Fruit fly (Drosophila melanogaster): ENCODE measurements around the gene S-Lap1.

Gene S-Lap1

dm6 chr3L:8667809-8668593 is 51.0 kb downstream of the S-Lap1 start (continued):
- TF ChIP-seq pan (optimal IDR thresholded peaks at IDR 0.05), result no peak
- peak in 1 of 2 experiments; percentile 37 for TF ChIP-seq pan (GFP tag; optimal IDR thresholded peaks at IDR 0.05 in 1 of 2, IDR thresholded peaks at IDR 0.05 in 1 of 2)
- no peak for TF ChIP-seq CG6765 (GFP tag; optimal IDR thresholded peaks at IDR 0.05)
- 0 out of 2 replicates have a peak, but pooled peaks have one; percentile 32 for TF ChIP-seq sob (GFP tag; IDR thresholded peaks at IDR 0.05)
- peak; percentile 3 for TF ChIP-seq Spps (tag; optimal IDR thresholded peaks at IDR 0.05)
- TF ChIP-seq CoRest (tag; optimal IDR thresholded peaks at IDR 0.05), result peak; percentile 48
- TF ChIP-seq CG10462 (GFP tag; optimal IDR thresholded peaks at IDR 0.05), result no peak
- no peak for TF ChIP-seq Atf3 (GFP tag; optimal IDR thresholded peaks at IDR 0.05)
- peak; percentile 31 for TF ChIP-seq CG2202 (tag; optimal IDR thresholded peaks at IDR 0.05)
- peak; percentile 72 for TF ChIP-seq Drgx (GFP tag; IDR thresholded peaks at IDR 0.05)
- no peak for TF ChIP-seq Gug (GFP tag; IDR thresholded peaks at IDR 0.05)
- TF ChIP-seq Kr (GFP tag; optimal IDR thresholded peaks at IDR 0.05), result no peak
- TF ChIP-seq CG14667 (GFP tag; IDR thresholded peaks at IDR 0.05), result no peak
- no peak for TF ChIP-seq pros (GFP tag; optimal IDR thresholded peaks at IDR 0.05)
- TF ChIP-seq Xrp1 (GFP tag; IDR thresholded peaks at IDR 0.05), result peak; percentile 75
- TF ChIP-seq CG30020 (tag; optimal IDR thresholded peaks at IDR 0.05), result no peak
- TF ChIP-seq Dbx (GFP tag; IDR thresholded peaks at IDR 0.05), result no peak
- TF ChIP-seq CG31441 (GFP tag; IDR thresholded peaks at IDR 0.05), result peak; percentile 78
- TF ChIP-seq CG10321 (GFP tag; IDR thresholded peaks at IDR 0.05), result no peak
- peak; percentile 52 for TF ChIP-seq CG14710 (tag; optimal IDR thresholded peaks at IDR 0.05)
- no peak for TF ChIP-seq Sry-β (GFP tag; optimal IDR thresholded peaks at IDR 0.05)
- peak; percentile 28 for TF ChIP-seq CG8924 (tag; optimal IDR thresholded peaks at IDR 0.05)
- no peak for TF ChIP-seq kay (GFP tag; optimal IDR thresholded peaks at IDR 0.05)
- no peak for TF ChIP-seq CG17912 (GFP tag; optimal IDR thresholded peaks at IDR 0.05)
- TF ChIP-seq CG1647 (GFP tag; optimal IDR thresholded peaks at IDR 0.05), result no peak
- no peak for TF ChIP-seq NC2α (GFP tag; optimal IDR thresholded peaks at IDR 0.05)
- peak; percentile 45 for TF ChIP-seq Ssrp (tag; optimal IDR thresholded peaks at IDR 0.05)
- TF ChIP-seq unpg (GFP tag; optimal IDR thresholded peaks at IDR 0.05), result peak; percentile 53
- TF ChIP-seq Poxn (GFP tag; IDR thresholded peaks at IDR 0.05), result no peak
- TF ChIP-seq Ada2b (GFP tag; IDR thresholded peaks at IDR 0.05), result no peak
- TF ChIP-seq psq (GFP tag; optimal IDR thresholded peaks at IDR 0.05), result no peak
- peak; percentile 36 for TF ChIP-seq CG8359 (GFP tag; optimal IDR thresholded peaks at IDR 0.05; ENCODE audit: borderline replicate concordance)
- peak; percentile 15 for TF ChIP-seq fd96Cb (tag; optimal IDR thresholded peaks at IDR 0.05)
- no peak for TF ChIP-seq gcm2 (GFP tag; optimal IDR thresholded peaks at IDR 0.05)
- no peak for TF ChIP-seq Rx (GFP tag; IDR thresholded peaks at IDR 0.05)
- TF ChIP-seq esg (GFP tag; conservative IDR thresholded peaks at IDR 0.05), result peak; percentile 44; the same call in 1 of the 2 replicates
- peak; percentile 26 for TF ChIP-seq CG6254 (GFP tag; optimal IDR thresholded peaks at IDR 0.05)
- TF ChIP-seq Sox102F (GFP tag; optimal IDR thresholded peaks at IDR 0.05), result peak; percentile 52
- TF ChIP-seq wor (GFP tag; IDR thresholded peaks at IDR 0.05), result no peak
- no peak for TF ChIP-seq CG5953 (GFP tag; IDR thresholded peaks at IDR 0.05)
- no peak for TF ChIP-seq CG16779 (GFP tag; IDR thresholded peaks at IDR 0.05)
- TF ChIP-seq CG32772 (GFP tag; IDR thresholded peaks at IDR 0.05), result 0 out of 2 replicates have a peak, but pooled peaks have one; percentile 6
- TF ChIP-seq Bgb (GFP tag; IDR thresholded peaks at IDR 0.05; ENCODE audit: partially characterized antibody), result no peak
- 0 out of 4 replicates have a peak, but pooled peaks have one; percentile 24 for TF ChIP-seq chinmo (GFP tag; IDR thresholded peaks at IDR 0.05; ENCODE audit: partially characterized antibody)
- TF ChIP-seq Fer1 (GFP tag; optimal IDR thresholded peaks at IDR 0.05), result no peak
- no peak for TF ChIP-seq CG2120 (GFP tag; optimal IDR thresholded peaks at IDR 0.05)
- TF ChIP-seq Dek (tag; optimal IDR thresholded peaks at IDR 0.05), result no peak
- TF ChIP-seq CG8089 (GFP tag; optimal IDR thresholded peaks at IDR 0.05), result no peak
- no peak for TF ChIP-seq ems (GFP tag; optimal IDR thresholded peaks at IDR 0.05)
- TF ChIP-seq dmrt11E (tag; optimal IDR thresholded peaks at IDR 0.05), result peak; percentile 78

All from whole organism, embryonic.